Worm (Caenorhabditis elegans) whole organism, midembryonic: ENCODE results near the gene fbxb-52.

ENCODE experiments used
- cog-1 ChIP-seq: sonication (generic microtip); optimal IDR thresholded peaks from 2 replicates; lab custom pipeline; 2016; ENCODE audit warnings: missing genetic modification characterization, missing compliant biosample characterization
- klf-2 ChIP-seq: fragments of 200-800 bp; sonication (Bioruptor generic); conservative IDR thresholded peaks from 2 replicates; pipeline ENCODE4 v1.3.6; 2022; ENCODE audit warnings: missing genetic modification reagents, missing genetic modification characterization, missing compliant biosample characterization
- med-1 ChIP-seq: sonication (generic microtip); optimal IDR thresholded peaks from 2 replicates; lab custom pipeline; 2017; ENCODE audit warnings: missing genetic modification characterization, mild to moderate bottlenecking, missing compliant biosample characterization, antibody characterized with exemption, missing genetic modification reagents; ENCODE audit not compliant: insufficient read depth
- ztf-29 ChIP-seq: fragments of 200-800 bp; sonication (Bioruptor generic); IDR thresholded peaks from 2 replicates; pipeline ENCODE4 v1.3.6; 2022; ENCODE audit warnings: missing genetic modification reagents, missing genetic modification characterization, missing compliant biosample characterization

ce11 chrII:1586305-1586704 is 35.9 kb upstream of the fbxb-52 start, which contains the start of gene T07H3.8:
- TF ChIP-seq cog-1 (tag; lab: Kevin White, UChicago) (no peak), med-1 (GFP tag; lab: Kevin White, UChicago) (no peak), ztf-29 (GFP tag; lab: Robert Waterston, UW) (no peak), klf-2 (GFP tag; lab: Robert Waterston, UW) (no peak)
